Fruit fly (Drosophila melanogaster) whole organism, embryonic: ENCODE measurements around the gene MtnF.

Source experiments
- CG10267 ChIP-seq: fragments of 200-800 bp; sonication (Bioruptor generic); optimal IDR thresholded peaks from 2 replicates; lab custom pipeline; 2018; ENCODE audit warnings: missing biosample characterization, mild to moderate bottlenecking, missing genetic modification characterization, moderate library complexity
- CG12299 ChIP-seq: fragments of 200-800 bp; sonication (Bioruptor generic); optimal IDR thresholded peaks from 2 replicates; lab custom pipeline; 2018; ENCODE audit warnings: missing biosample characterization, mild to moderate bottlenecking, missing genetic modification characterization
- CG15011 ChIP-seq: fragments of 200-800 bp; sonication (Bioruptor generic); optimal IDR thresholded peaks from 3 replicates; lab custom pipeline; 2018; ENCODE audit warnings: missing biosample characterization, mild to moderate bottlenecking, missing genetic modification characterization
- CG16779 ChIP-seq: fragments of 200-800 bp; sonication (Bioruptor generic); IDR thresholded peaks from 2 replicates; pipeline ENCODE4 v1.3.6; 2022; ENCODE audit warnings: missing biosample characterization, missing genetic modification characterization
- CG1832 ChIP-seq: fragments of 200-800 bp; sonication (Bioruptor generic); optimal IDR thresholded peaks from 2 replicates; lab custom pipeline; 2017; ENCODE audit warnings: missing biosample characterization, mild to moderate bottlenecking, missing genetic modification characterization, inconsistent platforms
- CG2199 ChIP-seq: fragments of 200-800 bp; sonication (Bioruptor generic); IDR thresholded peaks from 3 replicates; pipeline ENCODE4 v1.3.6; 2022; ENCODE audit warnings: missing biosample characterization, missing genetic modification characterization
- CG2875 ChIP-seq: fragments of 200-800 bp; sonication (Bioruptor generic); optimal IDR thresholded peaks from 2 replicates; lab custom pipeline; 2017; ENCODE audit warnings: missing biosample characterization, mild to moderate bottlenecking, missing genetic modification characterization, missing genetic modification reagents
- CG31224 ChIP-seq: fragments of 200-800 bp; sonication (Bioruptor generic); IDR thresholded peaks from 2 replicates; pipeline ENCODE4 v1.3.6; 2022; ENCODE audit warnings: missing biosample characterization, missing genetic modification characterization
- CG33557 ChIP-seq: fragments of 200-800 bp; sonication (Bioruptor generic); optimal IDR thresholded peaks from 2 replicates; lab custom pipeline; 2019; ENCODE audit warnings: missing biosample characterization, mild to moderate bottlenecking, missing genetic modification characterization, moderate library complexity
- CG43689 ChIP-seq: fragments of 200-800 bp; sonication (Bioruptor generic); IDR thresholded peaks from 2 replicates; pipeline ENCODE4 v1.3.6; 2022; ENCODE audit warnings: missing biosample characterization, missing genetic modification characterization
- CG5953 ChIP-seq: fragments of 200-800 bp; sonication (Bioruptor generic); IDR thresholded peaks from 2 replicates; pipeline ENCODE4 v1.3.6; 2022; ENCODE audit warnings: missing biosample characterization, missing genetic modification characterization
- CG7928 ChIP-seq: fragments of 200-800 bp; sonication (Bioruptor generic); optimal IDR thresholded peaks from 2 replicates; lab custom pipeline; 2017; ENCODE audit warnings: missing biosample characterization, mild to moderate bottlenecking, missing genetic modification characterization
- CG8281 ChIP-seq: fragments of 200-800 bp; sonication (Bioruptor generic); optimal IDR thresholded peaks from 2 replicates; lab custom pipeline; 2018; ENCODE audit warnings: missing biosample characterization, mild to moderate bottlenecking, missing genetic modification characterization, moderate library complexity
- CG9932 ChIP-seq: fragments of 200-800 bp; sonication (Bioruptor generic); IDR thresholded peaks from 2 replicates; pipeline ENCODE4 v1.3.6; 2022; ENCODE audit warnings: missing biosample characterization, missing genetic modification characterization
- CkIIα-i1 ChIP-seq: fragments of 200-800 bp; sonication (Bioruptor generic); IDR thresholded peaks from 2 replicates; pipeline ENCODE4 v1.3.6; 2022; ENCODE audit warnings: missing biosample characterization, missing genetic modification characterization
- CrebB ChIP-seq: fragments of 200-800 bp; sonication (Bioruptor generic); optimal IDR thresholded peaks from 3 replicates; lab custom pipeline; 2018; ENCODE audit warnings: missing biosample characterization, mild to moderate bottlenecking, missing genetic modification characterization
- Dbx ChIP-seq: fragments of 200-800 bp; sonication (Bioruptor generic); IDR thresholded peaks from 3 replicates; pipeline ENCODE4 v1.3.6; 2022; ENCODE audit warnings: missing biosample characterization, missing genetic modification characterization
- Fer1 ChIP-seq: fragments of 200-800 bp; sonication (Bioruptor generic); optimal IDR thresholded peaks from 2 replicates; lab custom pipeline; 2017; ENCODE audit warnings: missing biosample characterization, mild to moderate bottlenecking, missing genetic modification characterization
- HLH3B ChIP-seq: fragments of 200-800 bp; sonication (Bioruptor generic); IDR thresholded peaks from 2 replicates; pipeline ENCODE4 v1.3.6; 2022; ENCODE audit warnings: missing biosample characterization, missing genetic modification characterization
- HLH54F ChIP-seq: fragments of 200-800 bp; sonication (Bioruptor generic); optimal IDR thresholded peaks from 3 replicates; lab custom pipeline; 2016; ENCODE audit warnings: missing biosample characterization, missing genetic modification characterization
- Max ChIP-seq: fragments of 200-800 bp; sonication (Bioruptor generic); optimal IDR thresholded peaks from 2 replicates; lab custom pipeline; 2016; ENCODE audit warnings: missing biosample characterization, mild to moderate bottlenecking, missing genetic modification characterization
- Med ChIP-seq: fragments of 200-800 bp; sonication (Bioruptor generic); peaks from one replicate; lab custom pipeline; 2016; ENCODE audit warnings: missing biosample characterization, missing genetic modification characterization, mild to moderate bottlenecking, inconsistent platforms, moderate library complexity
- Myb ChIP-seq: fragments of 200-800 bp; sonication (Bioruptor generic); optimal IDR thresholded peaks from 2 replicates; lab custom pipeline; 2016; ENCODE audit warnings: missing biosample characterization, missing genetic modification characterization
- Oli ChIP-seq: fragments of 200-800 bp; sonication (Bioruptor generic); optimal IDR thresholded peaks from 2 replicates; lab custom pipeline; 2018; ENCODE audit warnings: missing biosample characterization, mild to moderate bottlenecking, missing genetic modification characterization, moderate library complexity
- Optix ChIP-seq: fragments of 200-800 bp; sonication (Bioruptor generic); IDR thresholded peaks from 3 replicates; pipeline ENCODE4 v1.3.6; 2022; ENCODE audit warnings: missing biosample characterization, missing genetic modification characterization
- Ptx1 ChIP-seq: fragments of 200-800 bp; sonication (Bioruptor generic); IDR thresholded peaks from 2 replicates; pipeline ENCODE4 v1.3.6; 2022; ENCODE audit warnings: missing biosample characterization, missing genetic modification characterization
- Rx ChIP-seq: fragments of 200-800 bp; sonication (Bioruptor generic); IDR thresholded peaks from 2 replicates; pipeline ENCODE4 v1.3.6; 2022; ENCODE audit warnings: missing biosample characterization, missing genetic modification characterization
- Sry-β ChIP-seq: fragments of 200-800 bp; sonication (Bioruptor generic); optimal IDR thresholded peaks from 2 replicates; lab custom pipeline; 2018; ENCODE audit warnings: missing biosample characterization, mild to moderate bottlenecking, missing genetic modification characterization, moderate library complexity
- Sry-δ ChIP-seq: fragments of 200-800 bp; sonication (Bioruptor generic); optimal IDR thresholded peaks from 2 replicates; lab custom pipeline; 2016; ENCODE audit warnings: missing biosample characterization, missing genetic modification characterization
- Taf1 ChIP-seq: fragments of 200-800 bp; sonication (Bioruptor generic); IDR thresholded peaks from 2 replicates; pipeline ENCODE4 v1.3.6; 2022; ENCODE audit warnings: missing biosample characterization, missing genetic modification characterization
- gcm ChIP-seq: fragments of 200-800 bp; sonication (Bioruptor generic); optimal IDR thresholded peaks from 2 replicates; lab custom pipeline; 2019; ENCODE audit warnings: missing biosample characterization, mild to moderate bottlenecking, missing genetic modification characterization, moderate library complexity
- gt ChIP-seq: fragments of 200-800 bp; sonication (Bioruptor generic); IDR thresholded peaks from 2 replicates; pipeline ENCODE4 v1.3.6; 2022; ENCODE audit warnings: missing biosample characterization, missing genetic modification characterization
- inv ChIP-seq: fragments of 200-800 bp; sonication (Bioruptor generic); IDR thresholded peaks from 2 replicates; pipeline ENCODE4 v1.3.6; 2022; ENCODE audit warnings: missing biosample characterization, missing genetic modification characterization; ENCODE audit not compliant: partially characterized antibody
- knrl ChIP-seq: fragments of 200-800 bp; sonication (Bioruptor generic); IDR thresholded peaks from 3 replicates; pipeline ENCODE4 v1.3.6; 2022; ENCODE audit warnings: missing biosample characterization, missing genetic modification characterization; ENCODE audit not compliant: partially characterized antibody
- nmo ChIP-seq: fragments of 200-800 bp; sonication (Bioruptor generic); optimal IDR thresholded peaks from 2 replicates; lab custom pipeline; 2018; ENCODE audit warnings: missing biosample characterization, mild to moderate bottlenecking, missing genetic modification characterization, moderate library complexity
- salm ChIP-seq: fragments of 200-800 bp; sonication (Bioruptor generic); optimal IDR thresholded peaks from 2 replicates; lab custom pipeline; 2018; ENCODE audit warnings: missing biosample characterization, mild to moderate bottlenecking, missing genetic modification characterization
- sens ChIP-seq: fragments of 200-800 bp; sonication (Bioruptor generic); peaks from one replicate; lab custom pipeline; 2016; ENCODE audit warnings: missing biosample characterization, missing genetic modification characterization
- seq ChIP-seq: fragments of 200-800 bp; sonication (Bioruptor generic); IDR thresholded peaks from 2 replicates; pipeline ENCODE4 v1.3.6; 2022; ENCODE audit warnings: missing biosample characterization, missing genetic modification characterization
- sna ChIP-seq: fragments of 200-800 bp; sonication (Bioruptor generic); IDR thresholded peaks from 2 replicates; pipeline ENCODE4 v1.3.6; 2022; ENCODE audit warnings: missing biosample characterization, missing genetic modification characterization; ENCODE audit not compliant: partially characterized antibody
- tll ChIP-seq, 2 experiments: fragments of 200-800 bp in 1 of 2; fragments of >200 bp in 1 of 2; sonication (Bioruptor generic) in 1 of 2; optimal IDR thresholded peaks; 2 replicates each; lab custom pipeline; 2017 to 2019; ENCODE audit warnings: missing biosample characterization in 2 of 2, missing genetic modification characterization in 2 of 2, mild to moderate bottlenecking in 1 of 2, moderate library complexity in 1 of 2
- vvl ChIP-seq: fragments of 200-800 bp; sonication (Bioruptor generic); IDR thresholded peaks from 2 replicates; pipeline ENCODE4 v1.3.6; 2022; ENCODE audit warnings: missing biosample characterization, missing genetic modification characterization
- zfh2 ChIP-seq: fragments of 200-800 bp; sonication (Bioruptor generic); optimal IDR thresholded peaks from 2 replicates; lab custom pipeline; 2016; ENCODE audit warnings: missing biosample characterization, missing genetic modification characterization

Gene MtnF

DNA sequence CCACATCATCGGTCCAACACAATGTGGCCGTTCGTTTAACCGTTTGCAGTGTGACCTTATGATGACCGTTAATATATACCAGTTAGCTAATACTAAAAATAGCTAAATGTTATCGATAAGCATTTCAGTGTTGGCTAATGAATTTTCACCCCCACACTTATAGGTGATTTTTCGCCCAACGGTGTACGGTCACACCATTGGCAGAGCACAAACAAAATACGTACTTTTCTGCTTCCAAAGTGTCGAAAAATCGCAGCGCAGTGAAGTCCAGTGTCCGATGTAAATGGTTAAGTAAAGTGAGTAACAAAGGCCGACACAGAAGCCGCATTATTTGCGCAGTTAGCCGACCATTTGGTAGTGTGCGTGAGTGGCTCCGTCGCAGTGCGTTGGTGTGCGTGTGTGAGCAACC is 9.4 kb downstream of the MtnF start, which contains the start of the genes Syx18 and atl (continued):
- no peak for TF ChIP-seq CG31224
- peak; percentile 15 for TF ChIP-seq HLH54F (GFP tag; lab: Kevin White, UChicago)
- TF ChIP-seq Sry-δ (GFP tag; lab: Kevin White, UChicago), result peak; percentile 59
- peak; percentile 92 for TF ChIP-seq Myb (GFP tag; lab: Kevin White, UChicago)
- TF ChIP-seq nmo (GFP tag; lab: Kevin White, UChicago), result peak; percentile 51
- TF ChIP-seq vvl, result peak; percentile 63; the same call in 1 of the 2 replicates
- TF ChIP-seq Fer1, result peak; percentile 64
- peak; percentile 42; the same call in 1 of the 2 replicates for TF ChIP-seq CG9932
- TF ChIP-seq CG7928 (GFP tag; lab: Kevin White, UChicago), result peak; percentile 24
- TF ChIP-seq sna, result peak; percentile 54
- TF ChIP-seq Optix (GFP tag; lab: Robert Waterston, UW), result no peak
- TF ChIP-seq CG12299 (tag; lab: Kevin White, UChicago), result peak; percentile 51
- no peak for TF ChIP-seq Rx (GFP tag; lab: Robert Waterston, UW)

DNA sequence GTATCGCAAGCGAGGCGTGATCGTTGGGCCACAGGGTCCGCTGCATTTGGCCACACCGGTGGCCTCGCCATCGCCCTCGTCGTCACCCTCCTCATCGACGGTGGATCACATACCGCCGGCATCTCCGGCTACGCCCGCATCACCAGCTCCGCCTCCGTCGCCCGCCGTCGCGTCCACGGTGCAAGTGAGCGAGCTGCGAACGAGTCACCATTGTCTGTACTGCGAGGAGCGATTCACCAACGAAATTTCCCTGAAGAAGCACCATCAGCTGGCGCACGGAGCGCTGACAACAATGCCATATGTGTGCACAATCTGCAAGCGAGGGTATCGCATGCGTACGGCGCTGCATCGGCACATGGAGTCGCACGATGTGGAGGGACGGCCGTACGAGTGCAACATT is 14.4 kb downstream of the MtnF start:
- no peak for TF ChIP-seq CG12299 (tag; lab: Kevin White, UChicago)
- no peak for TF ChIP-seq Oli
- TF ChIP-seq CG2199 (GFP tag; lab: Robert Waterston, UW), result peak; percentile 44; the same call in 1 of the 3 replicates
- peak; percentile 75 for TF ChIP-seq gcm (GFP tag; lab: Kevin White, UChicago)
- TF ChIP-seq CG43689 (GFP tag; lab: Robert Waterston, UW), result no peak
- no peak for TF ChIP-seq zfh2 (GFP tag; lab: Kevin White, UChicago)
- TF ChIP-seq CG1832 (GFP tag; lab: Kevin White, UChicago), result peak; percentile 4
- TF ChIP-seq CG16779 (GFP tag; lab: Robert Waterston, UW), result no peak
- TF ChIP-seq CG5953 (GFP tag; lab: Robert Waterston, UW), result no peak
- TF ChIP-seq CkIIα-i1 (GFP tag; lab: Robert Waterston, UW), result no peak
- TF ChIP-seq Ptx1 (GFP tag; lab: Robert Waterston, UW), result no peak
- TF ChIP-seq tll (GFP tag; optimal IDR thresholded peaks at IDR 0.05; lab: Kevin White, UChicago), result no peak
- no peak for TF ChIP-seq CG33557 (GFP tag; lab: Kevin White, UChicago)
- no peak for TF ChIP-seq CrebB
- TF ChIP-seq CG10267 (tag; lab: Kevin White, UChicago), result no peak
- TF ChIP-seq Med, result peak; percentile 53
- TF ChIP-seq sens (GFP tag; lab: Kevin White, UChicago), result peak; percentile 33
- no peak for TF ChIP-seq CG2875 (GFP tag; lab: Kevin White, UChicago)
- TF ChIP-seq Taf1 (GFP tag; lab: Robert Waterston, UW), result no peak
- 0 out of 3 replicates have a peak, but pooled peaks have one; percentile 15 for TF ChIP-seq knrl (GFP tag; lab: Robert Waterston, UW)
- TF ChIP-seq HLH3B (GFP tag; lab: Robert Waterston, UW), result 0 out of 2 replicates have a peak, but pooled peaks have one; percentile 4
- no peak for TF ChIP-seq Sry-β (GFP tag; lab: Kevin White, UChicago)
- TF ChIP-seq CG8281 (tag; lab: Kevin White, UChicago), result no peak
- TF ChIP-seq gt, result no peak
- TF ChIP-seq Dbx (GFP tag; lab: Robert Waterston, UW), result no peak
- 0 out of 2 replicates have a peak, but pooled peaks have one; percentile 10 for TF ChIP-seq seq
- no peak for TF ChIP-seq Max
- TF ChIP-seq salm, result no peak
- no peak for TF ChIP-seq inv (GFP tag; lab: Robert Waterston, UW)
- TF ChIP-seq CG15011 (GFP tag; lab: Kevin White, UChicago), result no peak
